Worm (Caenorhabditis elegans): ENCODE data around the gene K07E8.7.
A peak's percentile ranks its signal among the peaks of the same experiment; 100 is the strongest.
"Not testable (repeated sequence)": the region's sequence is repeated elsewhere in the genome, so short reads cannot be mapped to it uniquely, and the experiment has no call there.

The K07E8.7 gene

DNA sequence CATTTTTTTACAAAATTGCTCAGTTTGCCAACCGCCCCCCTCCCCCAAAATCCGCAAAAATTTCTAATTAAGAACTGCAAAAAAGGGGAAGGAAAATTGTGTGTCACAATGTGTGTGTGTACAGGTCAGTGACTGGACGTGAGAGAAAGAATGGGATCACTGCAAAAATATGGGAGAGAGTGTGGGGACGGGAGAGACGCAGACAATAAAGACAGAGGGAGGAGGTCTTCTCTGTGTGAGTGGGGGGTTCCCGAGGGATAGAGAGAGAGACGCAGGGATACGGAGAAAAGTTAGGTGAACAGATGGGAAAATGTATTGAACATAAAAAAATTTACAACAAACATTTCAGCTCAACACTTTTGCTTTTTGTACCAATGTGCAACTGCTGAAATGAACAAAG, 24.2 kb downstream of the K07E8.7 start (continued):
- TF ChIP-seq fkh-10 (GFP tag; optimal IDR thresholded peaks at IDR 0.05) (no peak), sea-2 (GFP tag; optimal IDR thresholded peaks at IDR 0.05) (no peak), egl-27 (tag; optimal IDR thresholded peaks at IDR 0.05) (no peak)

DNA sequence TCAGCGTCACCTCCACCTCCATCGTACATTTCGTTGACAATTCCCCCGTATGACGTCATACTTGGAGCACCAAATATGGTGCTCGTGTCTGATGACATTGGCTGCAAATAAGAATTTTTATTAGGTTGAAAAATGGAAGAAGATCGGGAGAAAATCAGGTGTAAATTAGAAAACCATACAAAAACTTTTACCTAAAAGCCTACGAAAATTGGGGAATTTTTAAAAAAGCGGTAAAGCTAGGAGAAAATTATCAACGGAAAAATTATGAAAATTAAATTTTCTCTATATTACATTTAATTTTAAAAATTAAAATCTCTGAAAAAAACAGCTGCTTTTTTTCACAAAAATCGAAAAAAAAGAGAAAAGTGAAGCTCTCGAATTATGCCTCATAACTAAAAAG, 25.7 kb downstream of the K07E8.7 start, which contains the start of gene T04B8.5:
Gene T04B8.5, minus strand, starts transcription at position 101 of the 400 bp plus-strand sequence.
- TF ChIP-seq tbx-2 (tag; optimal IDR thresholded peaks at IDR 0.05), result no peak
- no peak for TF ChIP-seq ceh-82 (tag; optimal IDR thresholded peaks at IDR 0.05)
- TF ChIP-seq lin-39 (tag; optimal IDR thresholded peaks at IDR 0.05), result no peak
- TF ChIP-seq unc-39 (tag; optimal IDR thresholded peaks at IDR 0.05), result no peak

DNA sequence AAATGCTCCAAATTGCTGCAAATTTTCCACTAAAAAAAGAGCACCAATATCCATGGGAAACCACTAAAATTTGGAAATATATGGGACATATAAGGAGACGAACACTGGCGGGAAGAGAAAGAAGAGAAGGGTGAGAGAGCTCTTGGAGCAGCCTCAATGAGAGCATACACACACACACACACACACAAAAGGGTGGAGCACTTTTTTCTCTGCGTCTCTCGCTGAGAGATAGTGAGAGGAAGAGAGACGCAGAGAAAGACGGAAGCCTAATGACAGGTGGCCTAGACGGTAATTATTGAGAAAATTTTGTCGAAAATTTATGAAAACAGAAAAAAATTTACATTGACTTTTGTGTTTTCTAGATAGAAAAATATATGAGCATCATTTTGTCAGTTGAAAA, 27.7 kb downstream of the K07E8.7 start:
- TF ChIP-seq ztf-11 (tag; optimal IDR thresholded peaks at IDR 0.05) (no peak), elt-1 (tag; optimal IDR thresholded peaks at IDR 0.05) (no peak), skn-1 (tag; optimal IDR thresholded peaks at IDR 0.05) (no peak), aly-2 (tag; optimal IDR thresholded peaks at IDR 0.05) (no peak), nhr-43 (tag; optimal IDR thresholded peaks at IDR 0.05; ENCODE audit: poor library complexity, severe bottlenecking) (no peak), nhr-77 (tag; optimal IDR thresholded peaks at IDR 0.05) (no peak), tbx-2 (tag; optimal IDR thresholded peaks at IDR 0.05) (no peak), nhr-11 (tag; optimal IDR thresholded peaks at IDR 0.05) (no peak), hmg-11 (tag; optimal IDR thresholded peaks at IDR 0.05) (peak; percentile 50), nhr-25 (tag; optimal IDR thresholded peaks at IDR 0.05) (no peak), fkh-2 (tag; optimal IDR thresholded peaks at IDR 0.05) (no peak), elt-2 (tag; optimal IDR thresholded peaks at IDR 0.05) (peak; percentile 28), pha-4 (tag; optimal IDR thresholded peaks at IDR 0.05) (peak; percentile 60), unc-62 (GFP tag; optimal IDR thresholded peaks at IDR 0.05) (no peak), nhr-12 (tag; optimal IDR thresholded peaks at IDR 0.05) (no peak), lin-15B (tag; optimal IDR thresholded peaks at IDR 0.05) (no peak), nhr-237 (tag; optimal IDR thresholded peaks at IDR 0.05) (no peak), nhr-28 (tag; optimal IDR thresholded peaks at IDR 0.05) (no peak), ceh-9 (tag; optimal IDR thresholded peaks at IDR 0.05) (no peak), egl-27 (tag; optimal IDR thresholded peaks at IDR 0.05) (no peak), mdl-1 (tag; optimal IDR thresholded peaks at IDR 0.05) (no peak), snpc-4 (tag; optimal IDR thresholded peaks at IDR 0.05) (no peak), lin-39 (tag; optimal IDR thresholded peaks at IDR 0.05) (peak; percentile 50)

ce11 chrII:621141-621540, 29.0 kb downstream of the K07E8.7 start:
- TF ChIP-seq pqm-1 (tag; optimal IDR thresholded peaks at IDR 0.05) (peak; percentile 70), elt-2 (tag; optimal IDR thresholded peaks at IDR 0.05) (peak; percentile 64), nhr-23 (tag; optimal IDR thresholded peaks at IDR 0.05) (no peak), pha-4 (tag; optimal IDR thresholded peaks at IDR 0.05) (peak; percentile 63), nhr-25 (tag; optimal IDR thresholded peaks at IDR 0.05) (no peak)

- TF ChIP-seq fos-1 (tag; optimal IDR thresholded peaks at IDR 0.05) (no peak), zag-1 (tag; optimal IDR thresholded peaks at IDR 0.05) (no peak), ceh-28 (tag; optimal IDR thresholded peaks at IDR 0.05) (peak; percentile 84), elt-2 (tag; optimal IDR thresholded peaks at IDR 0.05) (no peak), fkh-10 (GFP tag; optimal IDR thresholded peaks at IDR 0.05) (no peak), nhr-67 (tag; optimal IDR thresholded peaks at IDR 0.05) (no peak)
These were observed 35.5 kb downstream of the K07E8.7 start for ce11 chrII:614701-615100.

DNA sequence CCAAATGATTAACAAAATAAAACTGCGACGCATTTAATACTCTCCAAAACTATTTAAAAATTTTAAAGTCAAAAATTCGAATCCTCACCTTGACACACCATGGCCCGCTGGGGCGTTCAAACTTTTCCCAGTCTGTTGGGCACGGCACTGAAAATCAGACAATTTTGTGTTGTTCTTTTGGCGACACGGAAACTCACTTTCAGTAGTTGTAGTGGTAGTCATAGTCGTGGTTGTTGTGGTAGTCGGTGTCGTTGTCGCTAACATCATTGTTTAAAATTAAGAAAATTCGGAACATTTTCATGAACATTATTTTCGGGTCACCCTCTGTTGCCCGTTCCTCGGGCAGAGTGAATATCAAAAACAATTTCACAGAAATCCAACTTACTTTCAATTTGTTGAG, 37.8 kb downstream of the K07E8.7 start, which contains the start of gene clec-118:
Gene clec-118, minus strand, starts transcription at position 101 of the 400 bp plus-strand sequence.
- TF ChIP-seq pha-4, fos-1, nhr-11 (tag; optimal IDR thresholded peaks at IDR 0.05): not testable (repeated sequence)
